Fruit fly (Drosophila melanogaster) whole organism, embryonic: Measurements from ENCODE around the gene Usp8.

Experiments
- B-H1 ChIP-seq: fragments of 200-800 bp; sonication (Bioruptor generic); IDR thresholded peaks from 3 replicates; pipeline ENCODE4 v1.3.6; 2022; ENCODE audit warnings: missing biosample characterization, missing genetic modification characterization
- Bteb2 ChIP-seq: fragments of 200-800 bp; sonication (Bioruptor generic); optimal IDR thresholded peaks from 2 replicates; lab custom pipeline; 2016; ENCODE audit warnings: missing biosample characterization, missing genetic modification characterization
- CG10979 ChIP-seq: fragments of 200-800 bp; sonication (Bioruptor generic); optimal IDR thresholded peaks from 2 replicates; lab custom pipeline; 2018; ENCODE audit warnings: missing biosample characterization, mild to moderate bottlenecking, missing genetic modification characterization, moderate library complexity
- CG11247 ChIP-seq: fragments of 200-800 bp; sonication (Bioruptor generic); IDR thresholded peaks from 2 replicates; pipeline ENCODE4 v1.3.6; 2022; ENCODE audit warnings: missing biosample characterization, missing genetic modification characterization
- CG12071 ChIP-seq: fragments of 200-800 bp; sonication (Bioruptor generic); optimal IDR thresholded peaks from 3 replicates; lab custom pipeline; 2018; ENCODE audit warnings: missing biosample characterization, mild to moderate bottlenecking, missing genetic modification characterization
- CG12219 ChIP-seq: fragments of 200-800 bp; sonication (Bioruptor generic); optimal IDR thresholded peaks from 3 replicates; lab custom pipeline; 2018; ENCODE audit warnings: missing biosample characterization, mild to moderate bottlenecking, missing genetic modification characterization
- CG12659 ChIP-seq: fragments of 200-800 bp; sonication (Bioruptor generic); optimal IDR thresholded peaks from 3 replicates; lab custom pipeline; 2017; ENCODE audit warnings: mild to moderate bottlenecking, missing biosample characterization, missing genetic modification reagents, missing genetic modification characterization
- CG13296 ChIP-seq: fragments of 200-800 bp; sonication (Bioruptor generic); optimal IDR thresholded peaks from 3 replicates; lab custom pipeline; 2018; ENCODE audit warnings: missing biosample characterization, mild to moderate bottlenecking, missing genetic modification characterization
- CG1792 ChIP-seq: fragments of 200-800 bp; sonication (Bioruptor generic); optimal IDR thresholded peaks from 2 replicates; lab custom pipeline; 2016; ENCODE audit warnings: missing biosample characterization, missing genetic modification characterization
- CG2712 ChIP-seq: fragments of 200-800 bp; optimal IDR thresholded peaks from 3 replicates; lab custom pipeline; 2019; ENCODE audit warnings: missing biosample characterization, mild to moderate bottlenecking, missing genetic modification characterization, moderate library complexity
- CG30431 ChIP-seq: fragments of 200-800 bp; sonication (Bioruptor generic); optimal IDR thresholded peaks from 2 replicates; lab custom pipeline; 2017; ENCODE audit warnings: missing biosample characterization, missing genetic modification characterization
- CG3407 ChIP-seq: fragments of 200-800 bp; sonication (Bioruptor generic); optimal IDR thresholded peaks from 2 replicates; lab custom pipeline; 2018; ENCODE audit warnings: missing biosample characterization, mild to moderate bottlenecking, missing genetic modification characterization
- CG4707 ChIP-seq: fragments of 200-800 bp; sonication (Bioruptor generic); optimal IDR thresholded peaks from 2 replicates; lab custom pipeline; 2018; ENCODE audit warnings: missing biosample characterization, mild to moderate bottlenecking, missing genetic modification characterization, moderate library complexity
- CG7357 ChIP-seq: fragments of 200-800 bp; sonication (Bioruptor generic); IDR thresholded peaks from 3 replicates; pipeline ENCODE4 v1.3.6; 2022; ENCODE audit warnings: missing biosample characterization, missing genetic modification characterization
- CG7556 ChIP-seq: fragments of 200-800 bp; sonication (Bioruptor generic); optimal IDR thresholded peaks from 2 replicates; lab custom pipeline; 2017; ENCODE audit warnings: missing biosample characterization, mild to moderate bottlenecking, missing genetic modification characterization
- CG8281 ChIP-seq: fragments of 200-800 bp; sonication (Bioruptor generic); optimal IDR thresholded peaks from 2 replicates; lab custom pipeline; 2018; ENCODE audit warnings: missing biosample characterization, mild to moderate bottlenecking, missing genetic modification characterization, moderate library complexity
- CG9609 ChIP-seq: fragments of 200-800 bp; sonication (Bioruptor generic); optimal IDR thresholded peaks from 3 replicates; lab custom pipeline; 2016; ENCODE audit warnings: missing biosample characterization, missing genetic modification characterization
- CG9797 ChIP-seq: fragments of 200-800 bp; sonication (Bioruptor generic); optimal IDR thresholded peaks from 3 replicates; lab custom pipeline; 2018; ENCODE audit warnings: missing biosample characterization, mild to moderate bottlenecking, missing genetic modification characterization
- D19B ChIP-seq: fragments of 200-800 bp; sonication (Bioruptor generic); optimal IDR thresholded peaks from 2 replicates; lab custom pipeline; 2017; ENCODE audit warnings: missing biosample characterization, mild to moderate bottlenecking, missing genetic modification characterization
- Dip2 ChIP-seq: fragments of 200-800 bp; sonication (Bioruptor generic); IDR thresholded peaks from 2 replicates; pipeline ENCODE4 v1.3.6; 2022; ENCODE audit warnings: missing biosample characterization, missing genetic modification characterization
- Dip3 ChIP-seq: fragments of 200-800 bp; sonication (Bioruptor generic); optimal IDR thresholded peaks from 3 replicates; lab custom pipeline; 2016; ENCODE audit warnings: missing biosample characterization, missing genetic modification characterization
- Dp ChIP-seq: fragments of 200-800 bp; sonication (Bioruptor generic); optimal IDR thresholded peaks from 2 replicates; lab custom pipeline; 2018; ENCODE audit warnings: missing biosample characterization, mild to moderate bottlenecking, missing genetic modification characterization, moderate library complexity
- Dref ChIP-seq: fragments of 200-800 bp; sonication (Bioruptor generic); IDR thresholded peaks from 2 replicates; pipeline ENCODE4 v1.3.6; 2022; ENCODE audit warnings: missing biosample characterization, missing genetic modification characterization
- Ets65A ChIP-seq: fragments of 200-800 bp; sonication (Bioruptor generic); peaks from one replicate; lab custom pipeline; 2016; ENCODE audit warnings: missing biosample characterization, missing genetic modification characterization
- Optix ChIP-seq: fragments of 200-800 bp; sonication (Bioruptor generic); IDR thresholded peaks from 3 replicates; pipeline ENCODE4 v1.3.6; 2022; ENCODE audit warnings: missing biosample characterization, missing genetic modification characterization
- Six4 ChIP-seq: fragments of 200-800 bp; sonication (Bioruptor generic); optimal IDR thresholded peaks from 2 replicates; lab custom pipeline; 2016; ENCODE audit warnings: missing biosample characterization, missing genetic modification characterization
- Sry-δ ChIP-seq: fragments of 200-800 bp; sonication (Bioruptor generic); optimal IDR thresholded peaks from 2 replicates; lab custom pipeline; 2016; ENCODE audit warnings: missing biosample characterization, missing genetic modification characterization
- Ssrp ChIP-seq: fragments of 200-800 bp; sonication (Bioruptor generic); optimal IDR thresholded peaks from 2 replicates; lab custom pipeline; 2018; ENCODE audit warnings: missing biosample characterization, mild to moderate bottlenecking, missing genetic modification characterization, moderate library complexity
- bigmax ChIP-seq: fragments of 200-800 bp; sonication (Bioruptor generic); optimal IDR thresholded peaks from 2 replicates; lab custom pipeline; 2018; ENCODE audit warnings: missing biosample characterization, mild to moderate bottlenecking, missing genetic modification characterization
- chm ChIP-seq: fragments of 200-800 bp; sonication (Bioruptor generic); IDR thresholded peaks from 2 replicates; pipeline ENCODE4 v1.3.6; 2022; ENCODE audit warnings: missing biosample characterization, missing genetic modification characterization
- eyg ChIP-seq: fragments of 200-800 bp; sonication (Bioruptor generic); optimal IDR thresholded peaks from 3 replicates; lab custom pipeline; 2016; ENCODE audit warnings: missing biosample characterization, missing genetic modification characterization
- hkb ChIP-seq, 2 experiments: fragments of 200-800 bp in 1 of 2; fragments of >200 bp in 1 of 2; sonication (Bioruptor generic) in 1 of 2; IDR thresholded peaks in 1 of 2; optimal IDR thresholded peaks in 1 of 2; 2 replicates each; pipeline versions ENCODE4 v1.3.6 to Lab custom; 2017 to 2022; ENCODE audit warnings: missing biosample characterization in 1 of 2, missing genetic modification characterization in 1 of 2
- maf-S ChIP-seq: fragments of 200-800 bp; sonication (Bioruptor generic); optimal IDR thresholded peaks from 2 replicates; lab custom pipeline; 2016; ENCODE audit warnings: missing biosample characterization, missing genetic modification characterization
- mirr ChIP-seq: fragments of 200-800 bp; sonication (Bioruptor generic); optimal IDR thresholded peaks from 3 replicates; lab custom pipeline; 2018; ENCODE audit warnings: missing biosample characterization, mild to moderate bottlenecking, missing genetic modification characterization
- mld ChIP-seq: fragments of 200-800 bp; sonication (Bioruptor generic); IDR thresholded peaks from 3 replicates; pipeline ENCODE4 v1.3.6; 2022; ENCODE audit warnings: missing biosample characterization, missing genetic modification characterization; ENCODE audit not compliant: partially characterized antibody
- p53 ChIP-seq: fragments of 200-800 bp; sonication (Bioruptor generic); optimal IDR thresholded peaks from 2 replicates; lab custom pipeline; 2016; ENCODE audit warnings: missing biosample characterization, missing genetic modification characterization
- pb ChIP-seq: fragments of 200-800 bp; sonication (Bioruptor generic); optimal IDR thresholded peaks from 3 replicates; lab custom pipeline; 2016; ENCODE audit warnings: missing biosample characterization, missing genetic modification characterization
- psq ChIP-seq: fragments of 200-800 bp; sonication (Bioruptor generic); optimal IDR thresholded peaks from 2 replicates; lab custom pipeline; 2017; ENCODE audit warnings: missing biosample characterization, missing genetic modification characterization
- sc ChIP-seq, 3 experiments: fragments of >200 bp in 2 of 3; fragments of 200-800 bp in 1 of 3; sonication (Bioruptor generic) in 1 of 3; optimal IDR thresholded peaks; 2 replicates in 2 of 3; 3 replicates in 1 of 3; lab custom pipeline; 2017; ENCODE audit warnings: mild to moderate bottlenecking in 1 of 3, missing biosample characterization in 1 of 3, missing genetic modification characterization in 1 of 3, missing genetic modification reagents in 1 of 3
- sd ChIP-seq: fragments of 200-800 bp; sonication (Bioruptor generic); optimal IDR thresholded peaks from 3 replicates; lab custom pipeline; 2018; ENCODE audit warnings: missing biosample characterization, mild to moderate bottlenecking, missing genetic modification characterization, moderate library complexity
- sens ChIP-seq: fragments of 200-800 bp; sonication (Bioruptor generic); peaks from one replicate; lab custom pipeline; 2016; ENCODE audit warnings: missing biosample characterization, missing genetic modification characterization
- seq ChIP-seq: fragments of 200-800 bp; sonication (Bioruptor generic); IDR thresholded peaks from 2 replicates; pipeline ENCODE4 v1.3.6; 2022; ENCODE audit warnings: missing biosample characterization, missing genetic modification characterization
- sna ChIP-seq: fragments of 200-800 bp; sonication (Bioruptor generic); IDR thresholded peaks from 2 replicates; pipeline ENCODE4 v1.3.6; 2022; ENCODE audit warnings: missing biosample characterization, missing genetic modification characterization; ENCODE audit not compliant: partially characterized antibody
- stc ChIP-seq: fragments of 200-800 bp; sonication (Bioruptor generic); IDR thresholded peaks from 2 replicates; pipeline ENCODE4 v1.3.6; 2022; ENCODE audit warnings: missing biosample characterization, missing genetic modification characterization
- zen2 ChIP-seq: fragments of 200-800 bp; sonication (Bioruptor generic); IDR thresholded peaks from 3 replicates; pipeline ENCODE4 v1.3.6; 2022; ENCODE audit warnings: missing biosample characterization, missing genetic modification characterization; ENCODE audit not compliant: partially characterized antibody

Usp8 gene

dm6 chr3R:21101453-21102214, 32.4 kb upstream of the Usp8 start, which contains the start of the genes CG7044 and Tbc1d22 (continued):
- TF ChIP-seq chm (GFP tag; lab: Robert Waterston, UW) (no peak), eyg (GFP tag; lab: Kevin White, UChicago) (no peak), stc (no peak), Dp (peak; percentile 16), Dip2 (no peak), sens (GFP tag; lab: Kevin White, UChicago) (peak; percentile 84), CG7357 (GFP tag; lab: Robert Waterston, UW) (0 out of 3 replicates have a peak, but pooled peaks have one; percentile 16), CG2712 (peak; percentile 72)
- TF ChIP-seq, all 482 proteins: peak for 172

dm6 chr3R:21102477-21102876, 31.6 kb upstream of the Usp8 start:
- TF ChIP-seq Optix (GFP tag; lab: Robert Waterston, UW), result no peak
- no peak for TF ChIP-seq CG12659
- TF ChIP-seq mld (GFP tag; lab: Robert Waterston, UW), result 0 out of 3 replicates have a peak, but pooled peaks have one; percentile 47
- no peak for TF ChIP-seq bigmax (GFP tag; lab: Kevin White, UChicago)
- TF ChIP-seq Ets65A (GFP tag; lab: Kevin White, UChicago), result peak; percentile 93
- TF ChIP-seq sc (optimal IDR thresholded peaks at IDR 0.05; lab: Kevin White, UChicago), result no peak
- no peak for TF ChIP-seq sc (GFP tag; optimal IDR thresholded peaks at IDR 0.05; lab: Kevin White, UChicago)

DNA sequence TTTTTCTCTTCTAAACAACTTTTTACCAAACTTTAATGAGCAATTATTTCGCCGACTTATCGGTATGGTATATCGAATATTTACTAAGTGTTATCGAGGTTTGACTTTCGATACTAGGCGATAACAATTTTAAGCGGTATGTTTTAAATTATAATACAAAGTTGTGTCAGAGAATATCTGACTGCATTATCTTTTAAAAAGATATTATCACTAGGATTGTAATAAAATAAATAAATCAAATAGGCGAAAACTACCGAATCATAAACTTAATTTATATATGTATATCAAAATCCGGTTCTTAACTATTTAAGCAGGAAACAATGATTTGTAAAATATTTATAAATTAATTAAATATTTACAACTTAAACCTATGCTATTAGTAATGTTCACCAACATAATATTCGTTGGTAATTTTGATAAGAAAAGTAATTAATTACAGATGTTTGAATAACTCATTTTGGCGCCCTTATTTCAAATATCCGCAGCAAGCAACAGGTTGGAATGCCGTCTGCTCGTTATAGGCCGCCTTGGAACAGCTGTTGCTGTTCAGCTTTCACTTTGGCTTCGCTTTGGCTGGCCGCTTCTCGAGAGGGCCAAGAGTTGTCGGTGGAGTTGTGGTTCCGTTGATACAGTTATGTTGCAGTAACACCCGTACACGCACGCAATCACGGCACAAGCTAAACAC, 26.0 kb upstream of the Usp8 start, which contains the start of the genes Sec15 and rtet:
Gene Sec15 (minus strand): TSS at position 66 of the 685 bp plus-strand sequence.
Gene rtet (plus strand): TSS at position 540 of the 685 bp plus-strand sequence.
- TF ChIP-seq Bteb2 (peak; percentile 28), CG7556 (GFP tag; lab: Kevin White, UChicago) (peak; percentile 17), CG3407 (GFP tag; lab: Kevin White, UChicago) (no peak), Dip3 (peak; percentile 17), Dref (GFP tag; lab: Robert Waterston, UW) (peak; percentile 71), CG13296 (GFP tag; lab: Kevin White, UChicago) (peak; percentile 62), pb (GFP tag; lab: Kevin White, UChicago) (no peak), CG12071 (GFP tag; lab: Kevin White, UChicago) (no peak), D19B (GFP tag; lab: Kevin White, UChicago) (no peak), psq (GFP tag; lab: Kevin White, UChicago) (peak; percentile 15), CG8281 (no peak), CG9609 (peak; percentile 33), Ssrp (tag; lab: Kevin White, UChicago) (peak; percentile 72), seq (GFP tag; lab: Robert Waterston, UW) (no peak), CG4707 (GFP tag; lab: Kevin White, UChicago) (no peak), CG30431 (GFP tag; lab: Kevin White, UChicago) (peak; percentile 27), CG9797 (GFP tag; lab: Kevin White, UChicago) (peak; percentile 21), CG11247 (GFP tag; lab: Robert Waterston, UW) (peak; percentile 53), p53 (GFP tag; lab: Kevin White, UChicago) (no peak), Sry-δ (GFP tag; lab: Kevin White, UChicago) (peak; percentile 22), maf-S (no peak), sna (peak; percentile 59), hkb (optimal IDR thresholded peaks at IDR 0.05; lab: Kevin White, UChicago) (no peak), hkb (GFP tag; IDR thresholded peaks at IDR 0.05; lab: Robert Waterston, UW) (0 out of 2 replicates have a peak, but pooled peaks have one; percentile 35), CG10979 (peak; percentile 81), CG12219 (GFP tag; lab: Kevin White, UChicago) (peak; percentile 50), Six4 (GFP tag; lab: Kevin White, UChicago) (peak; percentile 12), zen2 (GFP tag; lab: Robert Waterston, UW) (peak; percentile 53; the same call in 1 of the 3 replicates), CG1792 (GFP tag; lab: Kevin White, UChicago) (peak; percentile 91), B-H1 (GFP tag; lab: Robert Waterston, UW) (no peak; the same call in 2 of the 3 replicates), mirr (peak; percentile 47), sd (peak; percentile 92)
